Worm (Caenorhabditis elegans): ENCODE data around the gene ceh-58.

ceh-58 gene

DNA sequence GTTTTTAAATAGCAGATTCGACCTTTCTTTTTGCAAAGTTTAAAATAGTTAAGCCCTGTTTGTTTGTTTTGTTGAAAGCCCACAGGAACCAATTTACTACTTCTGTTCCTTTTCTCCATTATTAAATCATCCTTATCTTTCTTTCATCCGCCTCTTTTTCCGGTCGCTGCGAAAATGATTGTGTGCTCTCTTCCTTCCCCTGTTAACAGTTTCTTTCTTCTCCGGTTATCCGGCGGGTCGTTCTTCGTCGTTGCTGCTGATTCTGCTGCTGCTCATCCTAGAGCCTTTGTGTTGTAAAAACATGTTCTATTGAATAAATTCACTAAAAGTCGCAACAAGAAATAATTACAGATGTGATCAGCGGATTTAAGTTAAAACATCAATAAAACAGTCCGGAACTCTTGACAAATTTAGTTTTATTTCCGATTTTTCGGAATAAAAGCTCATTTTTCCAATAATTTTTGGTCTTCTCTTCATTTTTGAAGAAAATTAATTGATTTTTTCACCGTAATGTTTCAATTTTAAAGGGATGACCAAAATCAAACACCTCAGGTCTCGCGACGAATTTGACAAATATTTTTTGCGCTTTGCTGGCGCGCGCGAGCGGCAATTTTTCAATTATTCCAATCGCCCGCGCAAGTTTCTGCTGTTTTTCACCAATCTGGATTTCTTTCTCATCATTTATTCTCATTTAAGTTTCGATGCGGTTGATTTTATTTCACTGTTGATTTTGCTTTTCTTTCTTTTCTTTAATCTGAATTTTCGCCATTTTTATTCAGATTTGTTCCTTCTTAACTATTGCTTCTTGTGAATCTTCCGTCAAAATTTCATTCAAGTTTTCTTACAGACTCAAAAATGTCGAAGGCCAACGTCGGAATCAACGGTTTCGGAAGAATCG, 24.1 kb upstream of the ceh-58 start, which contains the start of gene gpd-1:
TSS of gene gpd-1 (plus strand) at position 848 of the 898 bp plus-strand sequence.
- TF ChIP-seq tlf-1 (GFP tag; optimal IDR thresholded peaks at IDR 0.05): peak; percentile 89
- TF ChIP-seq dox-1 (GFP tag; IDR thresholded peaks at IDR 0.05): peak; percentile 80
- no peak for TF ChIP-seq F52B5.7 (tag; optimal IDR thresholded peaks at IDR 0.05)
- TF ChIP-seq attf-5 (GFP tag; optimal IDR thresholded peaks at IDR 0.05): no peak
- no peak for TF ChIP-seq ceh-58 (GFP tag; IDR thresholded peaks at IDR 0.05)
- TF ChIP-seq ztf-3 (GFP tag; optimal IDR thresholded peaks at IDR 0.05): no peak
- no peak for TF ChIP-seq rec-8 (tag; optimal IDR thresholded peaks at IDR 0.05)
- peak; percentile 13 for TF ChIP-seq him-1 (tag; optimal IDR thresholded peaks at IDR 0.05)
- no peak for TF ChIP-seq mxl-1 (tag; optimal IDR thresholded peaks at IDR 0.05)
- TF ChIP-seq atf-7 (tag; optimal IDR thresholded peaks at IDR 0.05): peak; percentile 29
- TF ChIP-seq dpff-1 (tag; optimal IDR thresholded peaks at IDR 0.05): no peak
- no peak for TF ChIP-seq sptf-2 (GFP tag; optimal IDR thresholded peaks at IDR 0.05)
- TF ChIP-seq aptf-2 (GFP tag; conservative IDR thresholded peaks at IDR 0.05): no peak
- no peak for TF ChIP-seq lag-1 (GFP tag; IDR thresholded peaks at IDR 0.05)
- TF ChIP-seq hsf-1 (GFP tag; IDR thresholded peaks at IDR 0.05): peak; percentile 89
- no peak for TF ChIP-seq ama-1 (optimal IDR thresholded peaks at IDR 0.05)
- TF ChIP-seq ama-1 (GFP tag; optimal IDR thresholded peaks at IDR 0.05): no peak
- TF ChIP-seq nhr-80 (tag; optimal IDR thresholded peaks at IDR 0.05): no peak
- TF ChIP-seq lir-1 (GFP tag; conservative IDR thresholded peaks at IDR 0.05): peak; percentile 82
- TF ChIP-seq egl-18 (GFP tag; IDR thresholded peaks at IDR 0.05): no peak
- TF ChIP-seq lin-35 (GFP tag; optimal IDR thresholded peaks at IDR 0.05): peak in 2 of 3 experiments; percentile 51 to 55
- TF ChIP-seq ztf-26 (tag; optimal IDR thresholded peaks at IDR 0.05): no peak
- no peak for TF ChIP-seq sea-2 (GFP tag; IDR thresholded peaks at IDR 0.05)
- no peak for TF ChIP-seq die-1 (tag; optimal IDR thresholded peaks at IDR 0.05)
- TF ChIP-seq ekl-4 (GFP tag; IDR thresholded peaks at IDR 0.05): peak; percentile 62; the same call in 1 of the 2 replicates
- TF ChIP-seq Y53F4B.3 (GFP tag; IDR thresholded peaks at IDR 0.05): no peak
- TF ChIP-seq F49E8.2 (tag; optimal IDR thresholded peaks at IDR 0.05; ENCODE audit: insufficient read depth): peak; percentile 62
- no peak for TF ChIP-seq tbx-9 (tag; optimal IDR thresholded peaks at IDR 0.05; ENCODE audit: borderline replicate concordance)
- TF ChIP-seq Y95B8A.8 (GFP tag; IDR thresholded peaks at IDR 0.05): peak; percentile 90
- 0 out of 2 replicates have a peak, but pooled peaks have one; percentile 27 for TF ChIP-seq ztf-28 (GFP tag; IDR thresholded peaks at IDR 0.05)
- TF ChIP-seq mcd-1 (GFP tag; IDR thresholded peaks at IDR 0.05): peak; percentile 62
- TF ChIP-seq unc-62 (GFP tag; optimal IDR thresholded peaks at IDR 0.05): no peak
- TF ChIP-seq ZK185.1 (tag; optimal IDR thresholded peaks at IDR 0.05; ENCODE audit: poor library complexity, severe bottlenecking): no peak
- no peak for TF ChIP-seq lsy-27 (tag; optimal IDR thresholded peaks at IDR 0.05; ENCODE audit: borderline replicate concordance, insufficient read depth)
- no peak for TF ChIP-seq ccch-3 (GFP tag; optimal IDR thresholded peaks at IDR 0.05)
- peak; percentile 94 for TF ChIP-seq dpl-1 (GFP tag; optimal IDR thresholded peaks at IDR 0.05)
- peak; percentile 93 for TF ChIP-seq B0019.2 (GFP tag; conservative IDR thresholded peaks at IDR 0.05)
- peak; percentile 96 for TF ChIP-seq xnd-1 (tag; optimal IDR thresholded peaks at IDR 0.05)
- TF ChIP-seq ceh-27 (GFP tag; optimal IDR thresholded peaks at IDR 0.05): no peak
- TF ChIP-seq ztf-22 (GFP tag; optimal IDR thresholded peaks at IDR 0.05): no peak
- TF ChIP-seq F10E7.11 (tag; optimal IDR thresholded peaks at IDR 0.05): peak; percentile 53
- peak; percentile 96 for TF ChIP-seq madf-8 (GFP tag; conservative IDR thresholded peaks at IDR 0.05)
- peak; percentile 93 for TF ChIP-seq snpc-3.4 (tag; optimal IDR thresholded peaks at IDR 0.05)
- TF ChIP-seq madf-3 (GFP tag; IDR thresholded peaks at IDR 0.05): peak; percentile 78; the same call in 1 of the 2 replicates
- no peak for TF ChIP-seq F37B4.10 (GFP tag; IDR thresholded peaks at IDR 0.05)
- no peak for TF ChIP-seq nfya-2 (GFP tag; IDR thresholded peaks at IDR 0.05)
- peak; percentile 99 for TF ChIP-seq efl-1 (GFP tag; optimal IDR thresholded peaks at IDR 0.05)

Data from whole organism, young adult.